Fruit fly (Drosophila melanogaster): Measurements from ENCODE around the gene CG4325.

Gene CG4325

DNA sequence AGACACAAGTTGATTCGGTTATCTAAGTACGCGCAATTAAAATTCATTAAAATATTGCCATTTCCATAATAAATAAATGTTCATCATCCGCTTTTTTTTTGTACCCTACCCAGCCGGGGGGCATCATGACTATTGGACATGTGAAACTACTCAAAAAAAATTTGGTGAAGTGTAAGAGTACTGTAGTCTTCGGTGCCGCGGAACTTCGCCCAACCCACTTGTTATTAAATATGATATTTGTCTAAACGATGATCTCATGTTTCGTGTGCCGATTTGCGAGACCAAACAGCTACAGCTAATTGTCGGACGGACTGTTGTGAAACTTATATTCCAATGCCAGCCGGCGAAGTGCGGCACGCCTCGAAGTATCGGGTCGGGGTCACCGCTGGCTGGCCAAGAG, 45.2 kb upstream of the CG4325 start (continued):
- peak; percentile 21 for TF ChIP-seq CG2120 (GFP tag; optimal IDR thresholded peaks at IDR 0.05)
- TF ChIP-seq odd (GFP tag; optimal IDR thresholded peaks at IDR 0.05), result no peak
- no peak for TF ChIP-seq CG1832 (GFP tag; optimal IDR thresholded peaks at IDR 0.05)
- no peak for TF ChIP-seq CG7271 (tag; optimal IDR thresholded peaks at IDR 0.05)
- no peak for TF ChIP-seq Dll (GFP tag; IDR thresholded peaks at IDR 0.05; ENCODE audit: partially characterized antibody)
- TF ChIP-seq CG13894 (tag; optimal IDR thresholded peaks at IDR 0.05), result no peak
- TF ChIP-seq Ada2b (GFP tag; IDR thresholded peaks at IDR 0.05), result 0 out of 2 replicates have a peak, but pooled peaks have one; percentile 5
- TF ChIP-seq lilli (GFP tag; optimal IDR thresholded peaks at IDR 0.05), result no peak
- TF ChIP-seq CG7839 (tag; optimal IDR thresholded peaks at IDR 0.05), result no peak
- TF ChIP-seq chn (GFP tag; optimal IDR thresholded peaks at IDR 0.05), result no peak
- no peak for TF ChIP-seq CG33213 (GFP tag; optimal IDR thresholded peaks at IDR 0.05)
- no peak for TF ChIP-seq CG8765 (GFP tag; IDR thresholded peaks at IDR 0.05)
- peak; percentile 78 for TF ChIP-seq Med (GFP tag)
- no peak for TF ChIP-seq CG18011 (GFP tag; optimal IDR thresholded peaks at IDR 0.05)
- 0 out of 2 replicates have a peak, but pooled peaks have one; percentile 28 for TF ChIP-seq CG11247 (GFP tag; IDR thresholded peaks at IDR 0.05)
- TF ChIP-seq dmrt99B (tag; optimal IDR thresholded peaks at IDR 0.05), result no peak
- 0 out of 3 replicates have a peak, but pooled peaks have one; percentile 10 for TF ChIP-seq dysf (GFP tag; IDR thresholded peaks at IDR 0.05)
- TF ChIP-seq gsb-n (tag; optimal IDR thresholded peaks at IDR 0.05), result no peak
- no peak for TF ChIP-seq sc (optimal IDR thresholded peaks at IDR 0.05)
- TF ChIP-seq sc (GFP tag; optimal IDR thresholded peaks at IDR 0.05), result no peak
- TF ChIP-seq Ets65A (GFP tag), result peak; percentile 78
- TF ChIP-seq row (GFP tag; IDR thresholded peaks at IDR 0.05), result 0 out of 3 replicates have a peak, but pooled peaks have one; percentile 12
- no peak for TF ChIP-seq pan (optimal IDR thresholded peaks at IDR 0.05)
- peak in 1 of 2 experiments; percentile 6 for TF ChIP-seq pan (GFP tag; optimal IDR thresholded peaks at IDR 0.05 in 1 of 2, IDR thresholded peaks at IDR 0.05 in 1 of 2)
- TF ChIP-seq Deaf1 (tag; optimal IDR thresholded peaks at IDR 0.05), result no peak
- TF ChIP-seq shn (GFP tag; optimal IDR thresholded peaks at IDR 0.05), result no peak
- no peak for TF ChIP-seq Neu2 (GFP tag; optimal IDR thresholded peaks at IDR 0.05; ENCODE audit: borderline replicate concordance)
- TF ChIP-seq Fer1 (GFP tag; optimal IDR thresholded peaks at IDR 0.05), result no peak
- TF ChIP-seq dati (GFP tag; IDR thresholded peaks at IDR 0.05), result no peak
- no peak for TF ChIP-seq jigr1 (GFP tag; IDR thresholded peaks at IDR 0.05)
- no peak for TF ChIP-seq Sry-δ (GFP tag; optimal IDR thresholded peaks at IDR 0.05)
- TF ChIP-seq az2 (GFP tag; optimal IDR thresholded peaks at IDR 0.05), result no peak
- TF ChIP-seq CG10366 (GFP tag; IDR thresholded peaks at IDR 0.05), result no peak
- no peak for TF ChIP-seq CG31441 (GFP tag; IDR thresholded peaks at IDR 0.05)
- TF ChIP-seq gt (GFP tag; IDR thresholded peaks at IDR 0.05), result no peak

DNA sequence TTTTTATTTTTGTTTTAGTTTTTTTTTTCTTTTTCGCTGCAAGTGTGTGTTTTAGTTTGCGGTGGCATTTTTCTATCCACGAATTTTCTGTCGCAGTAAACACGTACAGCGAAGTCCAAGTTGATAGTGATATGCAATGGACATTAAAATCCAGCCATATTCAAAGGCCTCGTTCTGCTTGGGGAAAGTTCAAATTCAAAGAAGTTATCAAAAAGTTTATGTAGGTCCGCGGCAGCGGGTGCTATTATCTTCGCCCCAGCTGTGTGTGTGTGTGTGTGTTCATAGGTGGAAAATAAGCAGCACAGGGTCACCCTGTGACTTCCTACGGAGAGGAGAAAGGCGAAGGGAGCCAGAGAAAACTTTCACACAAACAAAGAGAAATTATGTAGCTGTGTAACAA, 43.9 kb upstream of the CG4325 start:
- TF ChIP-seq Ssrp (tag; optimal IDR thresholded peaks at IDR 0.05), result peak; percentile 44
- TF ChIP-seq oc (tag; optimal IDR thresholded peaks at IDR 0.05), result peak; percentile 70
- TF ChIP-seq CG2875 (GFP tag; optimal IDR thresholded peaks at IDR 0.05), result peak; percentile 47
- TF ChIP-seq lmd (GFP tag; IDR thresholded peaks at IDR 0.05), result peak; percentile 67
- TF ChIP-seq CG17359 (tag; optimal IDR thresholded peaks at IDR 0.05), result peak; percentile 56
- TF ChIP-seq usp (GFP tag; optimal IDR thresholded peaks at IDR 0.05), result no peak
- no peak for TF ChIP-seq hb (GFP tag; IDR thresholded peaks at IDR 0.05; ENCODE audit: partially characterized antibody)
- peak; percentile 51 for TF ChIP-seq dan (GFP tag; IDR thresholded peaks at IDR 0.05)
- peak; percentile 66 for TF ChIP-seq CG18599 (GFP tag; optimal IDR thresholded peaks at IDR 0.05)
- peak; percentile 57 for TF ChIP-seq CG2678 (tag; optimal IDR thresholded peaks at IDR 0.05)
- TF ChIP-seq gcm2 (GFP tag; optimal IDR thresholded peaks at IDR 0.05), result no peak
- TF ChIP-seq CG13424 (tag; optimal IDR thresholded peaks at IDR 0.05), result peak; percentile 47
- peak; percentile 76 for TF ChIP-seq H2.0 (GFP tag; IDR thresholded peaks at IDR 0.05)
- no peak for TF ChIP-seq CG1832 (GFP tag; optimal IDR thresholded peaks at IDR 0.05)
- peak; percentile 28 for TF ChIP-seq CG12219 (GFP tag; optimal IDR thresholded peaks at IDR 0.05)
- 0 out of 3 replicates have a peak, but pooled peaks have one; percentile 41 for TF ChIP-seq otp (GFP tag; IDR thresholded peaks at IDR 0.05)
- TF ChIP-seq so (GFP tag; IDR thresholded peaks at IDR 0.05), result no peak
- no peak for TF ChIP-seq CrebB (tag; optimal IDR thresholded peaks at IDR 0.05)
- TF ChIP-seq scrt (GFP tag; optimal IDR thresholded peaks at IDR 0.05), result no peak
- TF ChIP-seq CG16813 (GFP tag; IDR thresholded peaks at IDR 0.05; ENCODE audit: partially characterized antibody), result no peak
